Worm (Caenorhabditis elegans) whole organism, young adult: ENCODE results near the gene M03F8.6.
A peak's percentile ranks its signal among the peaks of the same experiment; 100 is the strongest.

Experiments used
- B0019.2 ChIP-seq: fragments of 200-800 bp; sonication (Bioruptor generic); conservative IDR thresholded peaks from 2 replicates; pipeline ENCODE4 v1.3.6; 2022; ENCODE audit warnings: missing genetic modification reagents, missing genetic modification characterization, missing compliant biosample characterization
- B0035.1 ChIP-seq: sonication (generic microtip); optimal IDR thresholded peaks from 2 replicates; lab custom pipeline; 2016; ENCODE audit warnings: missing genetic modification characterization, mild to moderate bottlenecking, missing compliant biosample characterization, missing genotype, missing genetic modification reagents
- ZK185.1 ChIP-seq: sonication (generic microtip); optimal IDR thresholded peaks from 2 replicates; lab custom pipeline; 2016; ENCODE audit warnings: mild to moderate bottlenecking, missing genetic modification characterization, missing compliant biosample characterization; ENCODE audit not compliant: poor library complexity, severe bottlenecking
- ceh-27 ChIP-seq: fragments of 200-800 bp; sonication (Bioruptor generic); optimal IDR thresholded peaks from 2 replicates; lab custom pipeline; 2018; ENCODE audit warnings: mild to moderate bottlenecking, missing genetic modification characterization, moderate library complexity, missing compliant biosample characterization
- ceh-91 ChIP-seq: fragments of 200-800 bp; sonication (Bioruptor generic); IDR thresholded peaks from 2 replicates; pipeline ENCODE4 v1.3.6; 2022; ENCODE audit warnings: missing genetic modification reagents, missing genetic modification characterization, missing compliant biosample characterization
- egl-18 ChIP-seq: fragments of 200-800 bp; sonication (Bioruptor generic); IDR thresholded peaks from 2 replicates; pipeline ENCODE4 v1.3.6; 2022; ENCODE audit warnings: missing genetic modification reagents, missing genetic modification characterization, missing compliant biosample characterization
- lin-35 ChIP-seq, 3 experiments: fragments of 150-350 bp in 2 of 3; sonication (generic microtip) in 1 of 3; optimal IDR thresholded peaks; 2 replicates each; lab custom pipeline; 2014 to 2018; ENCODE audit warnings: missing biosample characterization in 3 of 3, missing genetic modification characterization in 3 of 3, missing genetic modification reagents in 3 of 3
- madf-8 ChIP-seq: fragments of 200-800 bp; sonication (Bioruptor generic); conservative IDR thresholded peaks from 2 replicates; pipeline ENCODE4 v1.3.6; 2022; ENCODE audit warnings: missing genetic modification reagents, missing genetic modification characterization, missing compliant biosample characterization
- nfya-1 ChIP-seq: sonication (generic microtip); optimal IDR thresholded peaks from 2 replicates; lab custom pipeline; 2017; ENCODE audit warnings: antibody characterized with exemption, missing compliant biosample characterization, missing genetic modification characterization, borderline replicate concordance; ENCODE audit not compliant: insufficient read depth
- rpc-1 ChIP-seq, 2 experiments: fragments of 150-350 bp in 1 of 2; sonication (generic microtip) in 1 of 2; optimal IDR thresholded peaks; 2 replicates each; lab custom pipeline; 2014 to 2018; ENCODE audit warnings: missing biosample characterization in 1 of 2, missing genetic modification characterization in 1 of 2, missing genetic modification reagents in 1 of 2, missing genotype in 1 of 2
- sdz-38 ChIP-seq: sonication (generic microtip); optimal IDR thresholded peaks from 2 replicates; lab custom pipeline; 2016; ENCODE audit warnings: missing genotype, missing genetic modification characterization, missing compliant biosample characterization
- snpc-4 ChIP-seq, 5 experiments: fragments of 150-350 bp in 1 of 5; sonication (generic microtip) in 4 of 5; optimal IDR thresholded peaks; 2 replicates each; lab custom pipeline; 2014 to 2018; ENCODE audit warnings: missing genetic modification characterization in 5 of 5, missing biosample characterization in 3 of 5, antibody characterized with exemption in 2 of 5, mild to moderate bottlenecking in 2 of 5, missing compliant biosample characterization in 2 of 5, missing genotype in 2 of 5, moderate library complexity in 2 of 5, missing genetic modification reagents in 1 of 5
- unc-130 ChIP-seq: sonication (generic microtip); optimal IDR thresholded peaks from 2 replicates; lab custom pipeline; 2016; ENCODE audit warnings: missing genetic modification reagents, missing genetic modification characterization, missing compliant biosample characterization

ce11 chrV:5939503-5940072, 15.1 kb downstream of the M03F8.6 start, which contains the start of gene syf-3:
- TF ChIP-seq ceh-27 (GFP tag; lab: Kevin White, UChicago) (no peak), B0035.1 (tag; lab: Kevin White, UChicago) (no peak), egl-18 (GFP tag; lab: Robert Waterston, UW) (no peak), unc-130 (GFP tag; lab: Kevin White, UChicago) (no peak), sdz-38 (no peak), madf-8 (GFP tag; lab: Robert Waterston, UW) (no peak), snpc-4 (GFP tag; optimal IDR thresholded peaks at IDR 0.05; lab: Kevin White, UChicago) (no peak), snpc-4 (tag; optimal IDR thresholded peaks at IDR 0.05; lab: Kevin White, UChicago) (no peak), rpc-1 (optimal IDR thresholded peaks at IDR 0.05; lab: Kevin White, UChicago) (no peak), rpc-1 (tag; optimal IDR thresholded peaks at IDR 0.05; lab: Kevin White, UChicago) (no peak), ceh-91 (GFP tag; lab: Robert Waterston, UW) (no peak), B0019.2 (GFP tag; lab: Robert Waterston, UW) (no peak), lin-35 (GFP tag; optimal IDR thresholded peaks at IDR 0.05; lab: Kevin White, UChicago) (peak; percentile 55 to 93 (median 77)), nfya-1 (tag; lab: Kevin White, UChicago) (no peak), ZK185.1 (no peak)
